Worm (Caenorhabditis elegans): Measurements from ENCODE around the gene btb-4.
"Not testable (repeated sequence)": the region's sequence is repeated elsewhere in the genome, so short reads cannot be mapped to it uniquely, and the experiment has no call there.

The btb-4 gene

ce11 chrII:2032282-2032681, at the start of gene btb-4:
btb-4 (plus strand) TSS chrII:2032316.
- not testable (repeated sequence) for TF ChIP-seq unc-62 (GFP tag; optimal IDR thresholded peaks at IDR 0.05)

ce11 chrII:1986979-1987378, 45.1 kb upstream of the btb-4 start, which contains the start of gene Y16E11A.4:
Y16E11A.4 (plus strand) TSS chrII:1987279.
- no peak for TF ChIP-seq unc-62 (GFP tag; optimal IDR thresholded peaks at IDR 0.05)

- TF ChIP-seq unc-62 (GFP tag; optimal IDR thresholded peaks at IDR 0.05), result no peak
Observed at ce11 chrII:1989010-1989409, 43.1 kb upstream of the btb-4 start, which contains the start of gene math-44. math-44 (plus strand) TSS chrII:1989310.

ce11 chrII:1993738-1994137, 38.4 kb upstream of the btb-4 start, which contains the start of gene math-21:
math-21 (plus strand) TSS chrII:1994038.
- TF ChIP-seq unc-62 (GFP tag; optimal IDR thresholded peaks at IDR 0.05), result no peak

ce11 chrII:1995744-1996143, 36.4 kb upstream of the btb-4 start:
- TF ChIP-seq unc-62 (GFP tag; optimal IDR thresholded peaks at IDR 0.05), result no peak

ce11 chrII:1996237-1996636, 35.9 kb upstream of the btb-4 start, which contains the start of gene math-20:
math-20 (plus strand) TSS chrII:1996537.
- TF ChIP-seq unc-62 (GFP tag; optimal IDR thresholded peaks at IDR 0.05), result no peak

- not testable (repeated sequence) for TF ChIP-seq unc-62 (GFP tag; optimal IDR thresholded peaks at IDR 0.05)
Observed at ce11 chrII:1998561-1998960, 33.6 kb upstream of the btb-4 start, which contains the start of gene math-19. math-19 (plus strand) TSS chrII:1998861.

ce11 chrII:2000720-2001119, 31.4 kb upstream of the btb-4 start, which contains the start of gene ceh-84:
ceh-84 (minus strand) TSS chrII:2000820.
- not testable (repeated sequence) for TF ChIP-seq unc-62 (GFP tag; optimal IDR thresholded peaks at IDR 0.05)

ce11 chrII:2011179-2011578, 20.9 kb upstream of the btb-4 start:
- TF ChIP-seq unc-62 (GFP tag; optimal IDR thresholded peaks at IDR 0.05), result no peak

ce11 chrII:2012698-2013097, 19.4 kb upstream of the btb-4 start, which contains the start of gene F59H6.15:
F59H6.15 (plus strand) TSS chrII:2012998.
- no peak for TF ChIP-seq unc-62 (GFP tag; optimal IDR thresholded peaks at IDR 0.05)

- TF ChIP-seq unc-62 (GFP tag; optimal IDR thresholded peaks at IDR 0.05), result no peak
Observed at ce11 chrII:2013856-2014255, 18.3 kb upstream of the btb-4 start.

ce11 chrII:2023514-2023913, 8.6 kb upstream of the btb-4 start, which contains the start of gene cya-2:
cya-2 (minus strand) TSS chrII:2023614.
- TF ChIP-seq unc-62 (GFP tag; optimal IDR thresholded peaks at IDR 0.05), result not testable (repeated sequence)

- no peak for TF ChIP-seq unc-62 (GFP tag; optimal IDR thresholded peaks at IDR 0.05)
Observed at ce11 chrII:2026525-2026924, 5.6 kb upstream of the btb-4 start, which contains the start of gene bath-21. bath-21 (minus strand) TSS chrII:2026625.

ce11 chrII:2028712-2029111, 3.4 kb upstream of the btb-4 start, which contains the start of gene bath-1:
bath-1 (minus strand) TSS chrII:2028812.
- TF ChIP-seq unc-62 (GFP tag; optimal IDR thresholded peaks at IDR 0.05), result no peak

- no peak for TF ChIP-seq unc-62 (GFP tag; optimal IDR thresholded peaks at IDR 0.05)
Observed at ce11 chrII:2030367-2030766, 1.7 kb upstream of the btb-4 start, which contains the start of gene bath-3. bath-3 (minus strand) TSS chrII:2030467.

ce11 chrII:2031852-2032251, 264 bp upstream of the btb-4 start, which contains the start of gene bath-5:
bath-5 (minus strand) TSS chrII:2031952.
- no peak for TF ChIP-seq unc-62 (GFP tag; optimal IDR thresholded peaks at IDR 0.05)

- no peak for TF ChIP-seq unc-62 (GFP tag; optimal IDR thresholded peaks at IDR 0.05)
Observed at ce11 chrII:2033286-2033685, 1.2 kb downstream of the btb-4 start, which contains the start of gene F59H6.14. F59H6.14 (plus strand) TSS chrII:2033586.

All from whole organism, dauer.